Fruit fly (Drosophila melanogaster) whole organism, wandering third instar larva: ENCODE results near the gene CG40472.

Source experiments
- CG32264 ChIP-seq: fragments of 200-800 bp; sonication (Bioruptor generic); optimal IDR thresholded peaks from 2 replicates; lab custom pipeline; 2016; ENCODE audit warnings: missing biosample characterization, missing genetic modification characterization
- Dfd ChIP-seq: fragments of >200 bp; optimal IDR thresholded peaks from 2 replicates; lab custom pipeline; 2017; ENCODE audit warnings: missing biosample characterization, missing genetic modification characterization
- Dif ChIP-seq: fragments of 200-275, 200-300 bp; sonication (Bioruptor generic); optimal IDR thresholded peaks from 2 replicates; lab custom pipeline; 2018; ENCODE audit warnings: missing biosample characterization, missing genetic modification characterization; ENCODE audit not compliant: partially characterized antibody
- HLH106 ChIP-seq: fragments of 200-800 bp; optimal IDR thresholded peaks from 3 replicates; lab custom pipeline; 2019; ENCODE audit warnings: missing biosample characterization, mild to moderate bottlenecking, missing genetic modification characterization, moderate library complexity
- Hr78 ChIP-seq: fragments of >200 bp; optimal IDR thresholded peaks from 2 replicates; lab custom pipeline; 2017; ENCODE audit warnings: missing biosample characterization, missing genetic modification characterization
- Hr83 ChIP-seq: fragments of 200-300 bp; sonication (Bioruptor generic); optimal IDR thresholded peaks from 2 replicates; lab custom pipeline; 2016; ENCODE audit warnings: missing biosample characterization, mild to moderate bottlenecking, missing genetic modification characterization, moderate library complexity; ENCODE audit not compliant: poor library complexity, severe bottlenecking
- N ChIP-seq: fragments of >200 bp; optimal IDR thresholded peaks from 2 replicates; lab custom pipeline; 2018; ENCODE audit warnings: missing biosample characterization, missing external identifiers, missing genetic modification characterization
- OdsH ChIP-seq: fragments of 200-800 bp; sonication (Bioruptor generic); optimal IDR thresholded peaks from 2 replicates; lab custom pipeline; 2016; ENCODE audit warnings: missing biosample characterization, mild to moderate bottlenecking, missing genetic modification characterization
- Rel ChIP-seq, 2 experiments: fragments of 200-800 bp; sonication (Bioruptor generic) in 1 of 2; optimal IDR thresholded peaks; 2 replicates in 1 of 2; 3 replicates in 1 of 2; lab custom pipeline; 2016 to 2019; ENCODE audit warnings: mild to moderate bottlenecking in 2 of 2, missing biosample characterization in 2 of 2, missing genetic modification characterization in 2 of 2, moderate library complexity in 1 of 2
- Sp1 ChIP-seq: fragments of 200-800 bp; sonication (Bioruptor generic); optimal IDR thresholded peaks from 3 replicates; lab custom pipeline; 2019; ENCODE audit warnings: missing biosample characterization, mild to moderate bottlenecking, missing genetic modification characterization, moderate library complexity
- dmrt93B ChIP-seq: fragments of 200-800 bp; sonication (Bioruptor generic); optimal IDR thresholded peaks from 2 replicates; lab custom pipeline; 2018; ENCODE audit warnings: missing biosample characterization, mild to moderate bottlenecking, missing genetic modification characterization
- dsf ChIP-seq: sonication (Bioruptor generic); optimal IDR thresholded peaks from 2 replicates; lab custom pipeline; 2016; ENCODE audit warnings: missing biosample characterization, missing genetic modification characterization, borderline replicate concordance
- ey ChIP-seq: fragments of 200-800 bp; sonication (Bioruptor generic); optimal IDR thresholded peaks from 2 replicates; lab custom pipeline; 2016; ENCODE audit warnings: missing biosample characterization, missing genetic modification characterization
- rgr ChIP-seq: fragments of 200-800 bp; sonication (Bioruptor generic); optimal IDR thresholded peaks from 3 replicates; lab custom pipeline; 2016; ENCODE audit warnings: missing biosample characterization, mild to moderate bottlenecking, missing genetic modification characterization
- sv ChIP-seq: fragments of 200-800 bp; sonication (Bioruptor generic); optimal IDR thresholded peaks from 3 replicates; lab custom pipeline; 2016; ENCODE audit warnings: missing biosample characterization, missing genetic modification characterization
- woc ChIP-seq: sonication (Bioruptor generic); optimal IDR thresholded peaks from 2 replicates; lab custom pipeline; 2016; ENCODE audit warnings: missing biosample characterization, mild to moderate bottlenecking, missing genetic modification characterization

The CG40472 gene

DNA sequence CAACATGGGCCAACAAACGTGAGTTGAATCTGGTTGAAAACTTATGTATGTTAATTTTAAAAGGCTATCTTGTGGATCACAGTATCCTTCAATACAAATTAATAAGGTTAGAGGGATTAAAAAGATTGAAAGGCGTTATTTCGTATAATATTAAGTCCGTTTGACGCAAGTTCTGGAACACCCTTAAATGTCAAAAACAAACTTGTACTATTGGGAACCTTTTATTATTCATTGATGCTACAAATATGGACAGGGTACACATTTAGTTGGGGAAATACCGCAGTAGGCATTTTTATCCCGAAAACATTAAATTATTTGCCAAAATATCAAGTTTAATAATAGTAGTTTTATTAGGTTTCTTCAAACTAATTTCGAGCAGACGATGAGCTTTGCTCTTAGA lies at the start of gene CG40472:
TSS of gene CG40472 (plus strand) at position 249 of the 400 bp plus-strand sequence.
- no peak for TF ChIP-seq CG32264 (GFP tag; lab: Kevin White, UChicago)
- TF ChIP-seq ey (GFP tag; lab: Kevin White, UChicago): no peak
- TF ChIP-seq HLH106 (tag; lab: Kevin White, UChicago): no peak
- TF ChIP-seq sv (GFP tag; lab: Kevin White, UChicago): no peak
- TF ChIP-seq Hr83 (GFP tag; lab: Kevin White, UChicago): no peak
- no peak for TF ChIP-seq Dfd (GFP tag; lab: Kevin White, UChicago)
- TF ChIP-seq dmrt93B (GFP tag; lab: Kevin White, UChicago): no peak
- no peak for TF ChIP-seq Rel (GFP tag; optimal IDR thresholded peaks at IDR 0.05; lab: Kevin White, UChicago)
- peak; percentile 6 for TF ChIP-seq Rel (tag; optimal IDR thresholded peaks at IDR 0.05; lab: Kevin White, UChicago)

DNA sequence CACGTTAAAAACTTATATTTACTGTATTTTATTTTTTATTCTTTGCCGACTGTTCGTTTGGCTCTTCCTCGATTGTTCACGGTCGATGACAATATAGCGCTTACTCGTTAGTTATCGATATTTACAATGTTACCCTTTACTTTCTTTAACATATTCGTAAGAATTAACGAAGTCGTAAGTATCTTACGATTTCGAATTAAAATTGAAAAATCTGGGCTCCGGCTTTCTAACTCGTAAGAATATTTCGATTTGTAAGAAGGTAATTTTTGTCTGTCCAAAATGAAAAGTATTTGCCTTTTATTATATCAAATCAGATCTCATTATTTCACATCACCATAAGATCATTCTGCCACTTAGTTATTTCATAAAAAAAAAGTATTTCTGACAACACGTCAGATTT lies 48.0 kb downstream of the CG40472 start:
- TF ChIP-seq Sp1 (GFP tag; lab: Kevin White, UChicago) (no peak), rgr (GFP tag; lab: Kevin White, UChicago) (no peak), OdsH (no peak)

DNA sequence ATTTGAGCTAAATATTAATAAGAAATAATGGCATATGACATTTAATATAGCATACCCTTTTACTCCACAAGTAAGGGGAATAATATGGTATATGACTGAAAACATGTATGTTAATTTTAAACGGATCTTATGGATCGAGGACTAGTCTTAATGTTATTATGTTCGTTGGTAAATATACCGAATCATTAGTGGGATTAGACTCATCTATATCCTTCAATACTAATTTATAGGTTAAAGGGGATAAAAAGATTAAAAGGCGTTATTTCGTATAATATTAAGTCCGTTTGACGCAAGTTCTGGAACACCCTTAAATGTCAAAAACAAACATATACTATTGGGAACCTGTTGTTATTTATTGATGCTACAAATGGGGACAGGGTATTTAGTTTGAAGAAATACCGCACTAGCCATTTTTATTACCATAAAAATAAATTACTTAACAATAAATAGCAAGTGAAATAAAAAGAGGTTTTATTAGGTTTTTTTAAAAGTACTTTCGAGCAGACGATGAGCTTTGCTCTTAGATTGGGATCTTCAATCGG lies 49.0 kb downstream of the CG40472 start, which contains the start of gene ND-AGGG:
TSS of gene ND-AGGG (plus strand) at position 416 of the 542 bp plus-strand sequence.
- TF ChIP-seq Hr78 (GFP tag; lab: Kevin White, UChicago) (peak; percentile 76), dsf (GFP tag; lab: Kevin White, UChicago) (no peak), OdsH (no peak), N (GFP tag; lab: Kevin White, UChicago) (peak; percentile 78), woc (GFP tag; lab: Kevin White, UChicago) (peak; percentile 34), Dif (GFP tag; lab: Kevin White, UChicago) (no peak)
